Worm (Caenorhabditis elegans): Measurements from ENCODE around the gene C06C3.4.

ce11 chrII:9343955-9344354 lies 29.1 kb upstream of the C06C3.4 start:
- TF ChIP-seq him-1 (tag; optimal IDR thresholded peaks at IDR 0.05): no peak
- no peak for TF ChIP-seq dao-5 (tag; optimal IDR thresholded peaks at IDR 0.05)
